Fruit fly (Drosophila melanogaster) whole organism, embryonic: ENCODE measurements around the gene snz.

Experiments used
- Atf3 ChIP-seq: fragments of 200-800 bp; sonication (Bioruptor generic); optimal IDR thresholded peaks from 3 replicates; lab custom pipeline; 2016; ENCODE audit warnings: missing biosample characterization, missing genetic modification characterization
- BtbVII ChIP-seq: fragments of 200-800 bp; sonication (Bioruptor generic); optimal IDR thresholded peaks from 3 replicates; lab custom pipeline; 2017; ENCODE audit warnings: missing biosample characterization, mild to moderate bottlenecking, missing genetic modification characterization
- CG10462 ChIP-seq: fragments of 200-800 bp; sonication (Bioruptor generic); optimal IDR thresholded peaks from 2 replicates; lab custom pipeline; 2016; ENCODE audit warnings: missing biosample characterization, missing genetic modification characterization
- CG11085 ChIP-seq: fragments of 200-800 bp; sonication (Bioruptor generic); IDR thresholded peaks from 2 replicates; pipeline ENCODE4 v1.3.6; 2022; ENCODE audit warnings: missing biosample characterization, missing genetic modification characterization
- CG11093 ChIP-seq: fragments of 200-800 bp; sonication (Bioruptor generic); IDR thresholded peaks from 3 replicates; pipeline ENCODE4 v1.3.6; 2022; ENCODE audit warnings: missing biosample characterization, missing genetic modification characterization
- CG11560 ChIP-seq: fragments of 200-800 bp; sonication (Bioruptor generic); IDR thresholded peaks from 3 replicates; pipeline ENCODE4 v1.3.6; 2022; ENCODE audit warnings: missing biosample characterization, missing genetic modification characterization
- CG11696 ChIP-seq: fragments of 200-800 bp; sonication (Bioruptor generic); IDR thresholded peaks from 2 replicates; pipeline ENCODE4 v1.3.6; 2022; ENCODE audit warnings: missing biosample characterization, missing genetic modification characterization
- CG12299 ChIP-seq: fragments of 200-800 bp; sonication (Bioruptor generic); optimal IDR thresholded peaks from 2 replicates; lab custom pipeline; 2018; ENCODE audit warnings: missing biosample characterization, mild to moderate bottlenecking, missing genetic modification characterization
- CG1233 ChIP-seq: fragments of 200-800 bp; sonication (Bioruptor generic); optimal IDR thresholded peaks from 4 replicates; lab custom pipeline; 2018; ENCODE audit warnings: missing biosample characterization, mild to moderate bottlenecking, missing genetic modification characterization
- CG12659 ChIP-seq: fragments of 200-800 bp; sonication (Bioruptor generic); optimal IDR thresholded peaks from 3 replicates; lab custom pipeline; 2017; ENCODE audit warnings: mild to moderate bottlenecking, missing biosample characterization, missing genetic modification reagents, missing genetic modification characterization
- CG12942 ChIP-seq: fragments of 200-800 bp; sonication (Bioruptor generic); optimal IDR thresholded peaks from 3 replicates; lab custom pipeline; 2016; ENCODE audit warnings: missing biosample characterization, missing genetic modification characterization
- CG13424 ChIP-seq: fragments of 200-800 bp; sonication (Bioruptor generic); optimal IDR thresholded peaks from 2 replicates; lab custom pipeline; 2019; ENCODE audit warnings: missing biosample characterization, mild to moderate bottlenecking, missing genetic modification characterization, moderate library complexity
- CG13775 ChIP-seq: fragments of 200-800 bp; sonication (Bioruptor generic); optimal IDR thresholded peaks from 3 replicates; lab custom pipeline; 2017; ENCODE audit warnings: missing biosample characterization, mild to moderate bottlenecking, missing genetic modification characterization
- CG15696 ChIP-seq: fragments of 200-800 bp; sonication (Bioruptor generic); optimal IDR thresholded peaks from 2 replicates; lab custom pipeline; 2019; ENCODE audit warnings: missing biosample characterization, mild to moderate bottlenecking, missing genetic modification characterization, moderate library complexity
- CG1647 ChIP-seq: fragments of 200-800 bp; sonication (Bioruptor generic); optimal IDR thresholded peaks from 3 replicates; lab custom pipeline; 2016; ENCODE audit warnings: missing biosample characterization, missing genetic modification characterization
- CG18262 ChIP-seq: fragments of 200-800 bp; optimal IDR thresholded peaks from 3 replicates; lab custom pipeline; 2019; ENCODE audit warnings: missing biosample characterization, mild to moderate bottlenecking, missing genetic modification characterization, moderate library complexity
- CG18599 ChIP-seq: fragments of 200-800 bp; sonication (Bioruptor generic); optimal IDR thresholded peaks from 3 replicates; lab custom pipeline; 2017; ENCODE audit warnings: missing biosample characterization, missing genetic modification characterization, mild to moderate bottlenecking, moderate library complexity, missing genetic modification reagents
- CG2120 ChIP-seq: fragments of 200-800 bp; sonication (Bioruptor generic); optimal IDR thresholded peaks from 3 replicates; lab custom pipeline; 2016; ENCODE audit warnings: missing biosample characterization, missing genetic modification characterization
- CG4404 ChIP-seq: fragments of 200-800 bp; sonication (Bioruptor generic); IDR thresholded peaks from 2 replicates; pipeline ENCODE4 v1.3.6; 2022; ENCODE audit warnings: missing biosample characterization, missing genetic modification characterization
- CG4854 ChIP-seq: fragments of 200-800 bp; sonication (Bioruptor generic); optimal IDR thresholded peaks from 2 replicates; lab custom pipeline; 2016; ENCODE audit warnings: missing biosample characterization, missing genetic modification characterization, inconsistent platforms
- CG5180 ChIP-seq: fragments of 200-800 bp; sonication (Bioruptor generic); optimal IDR thresholded peaks from 3 replicates; lab custom pipeline; 2017; ENCODE audit warnings: missing biosample characterization, missing genetic modification characterization, mild to moderate bottlenecking, moderate library complexity, missing genetic modification reagents
- CG7928 ChIP-seq: fragments of 200-800 bp; sonication (Bioruptor generic); optimal IDR thresholded peaks from 2 replicates; lab custom pipeline; 2017; ENCODE audit warnings: missing biosample characterization, mild to moderate bottlenecking, missing genetic modification characterization
- CG8478 ChIP-seq: fragments of >200 bp; optimal IDR thresholded peaks from 2 replicates; lab custom pipeline; 2018
- E2f2 ChIP-seq: fragments of 200-800 bp; sonication (Bioruptor generic); IDR thresholded peaks from 2 replicates; pipeline ENCODE4 v1.3.6; 2022; ENCODE audit warnings: missing biosample characterization, missing genetic modification characterization
- Elba2 ChIP-seq: fragments of 200-800 bp; sonication (Bioruptor generic); optimal IDR thresholded peaks from 3 replicates; lab custom pipeline; 2016; ENCODE audit warnings: missing biosample characterization, missing genetic modification characterization
- Fer2 ChIP-seq: fragments of 200-800 bp; sonication (Bioruptor generic); optimal IDR thresholded peaks from 2 replicates; lab custom pipeline; 2018; ENCODE audit warnings: missing biosample characterization, mild to moderate bottlenecking, missing genetic modification characterization, moderate library complexity
- Hey ChIP-seq: fragments of 200-800 bp; sonication (Bioruptor generic); optimal IDR thresholded peaks from 3 replicates; lab custom pipeline; 2018; ENCODE audit warnings: missing biosample characterization, mild to moderate bottlenecking, missing genetic modification characterization
- Lim3 ChIP-seq: fragments of 200-800 bp; sonication (Bioruptor generic); IDR thresholded peaks from 2 replicates; pipeline ENCODE4 v1.3.6; 2022; ENCODE audit warnings: missing biosample characterization, missing genetic modification characterization
- Lpt ChIP-seq: fragments of >200 bp; optimal IDR thresholded peaks from 2 replicates; lab custom pipeline; 2018; ENCODE audit warnings: missing biosample characterization, missing genetic modification characterization
- Max ChIP-seq: fragments of 200-800 bp; sonication (Bioruptor generic); optimal IDR thresholded peaks from 2 replicates; lab custom pipeline; 2016; ENCODE audit warnings: missing biosample characterization, mild to moderate bottlenecking, missing genetic modification characterization
- NFAT ChIP-seq: fragments of 200-800 bp; sonication (Bioruptor generic); IDR thresholded peaks from 2 replicates; pipeline ENCODE4 v1.3.6; 2022; ENCODE audit warnings: missing biosample characterization, missing genetic modification characterization
- NfI ChIP-seq: fragments of 200-800 bp; sonication (Bioruptor generic); optimal IDR thresholded peaks from 3 replicates; lab custom pipeline; 2018; ENCODE audit warnings: missing biosample characterization, mild to moderate bottlenecking, missing genetic modification characterization, moderate library complexity
- Sox100B ChIP-seq: fragments of 200-800 bp; sonication (Bioruptor generic); optimal IDR thresholded peaks from 3 replicates; lab custom pipeline; 2018; ENCODE audit warnings: missing biosample characterization, mild to moderate bottlenecking, missing genetic modification characterization
- Spps ChIP-seq: fragments of 200-800 bp; sonication (Bioruptor generic); optimal IDR thresholded peaks from 2 replicates; lab custom pipeline; 2018; ENCODE audit warnings: missing biosample characterization, mild to moderate bottlenecking, missing genetic modification characterization
- Ssrp ChIP-seq: fragments of 200-800 bp; sonication (Bioruptor generic); optimal IDR thresholded peaks from 2 replicates; lab custom pipeline; 2018; ENCODE audit warnings: missing biosample characterization, mild to moderate bottlenecking, missing genetic modification characterization, moderate library complexity
- ac ChIP-seq: fragments of 200-800 bp; sonication (Bioruptor generic); optimal IDR thresholded peaks from 3 replicates; lab custom pipeline; 2017; ENCODE audit warnings: missing biosample characterization, mild to moderate bottlenecking, missing genetic modification characterization
- cas ChIP-seq: fragments of 200-800 bp; sonication (Bioruptor generic); IDR thresholded peaks from 2 replicates; pipeline ENCODE4 v1.3.6; 2022; ENCODE audit warnings: missing biosample characterization, missing genetic modification characterization
- dati ChIP-seq: fragments of 200-800 bp; sonication (Bioruptor generic); IDR thresholded peaks from 2 replicates; pipeline ENCODE4 v1.3.6; 2022; ENCODE audit warnings: missing biosample characterization, missing genetic modification characterization
- dmrt99B ChIP-seq: fragments of 200-800 bp; sonication (Bioruptor generic); optimal IDR thresholded peaks from 2 replicates; lab custom pipeline; 2018; ENCODE audit warnings: missing biosample characterization, mild to moderate bottlenecking, missing genetic modification characterization, moderate library complexity
- dysf ChIP-seq: fragments of 200-800 bp; sonication (Bioruptor generic); IDR thresholded peaks from 3 replicates; pipeline ENCODE4 v1.3.6; 2022; ENCODE audit warnings: missing biosample characterization, missing genetic modification characterization
- emc ChIP-seq: fragments of 200-800 bp; sonication (Bioruptor generic); optimal IDR thresholded peaks from 2 replicates; lab custom pipeline; 2016; ENCODE audit warnings: missing biosample characterization, missing genetic modification characterization
- eyg ChIP-seq: fragments of 200-800 bp; sonication (Bioruptor generic); optimal IDR thresholded peaks from 3 replicates; lab custom pipeline; 2016; ENCODE audit warnings: missing biosample characterization, missing genetic modification characterization
- fd102C ChIP-seq: fragments of 200-800 bp; sonication (Bioruptor generic); optimal IDR thresholded peaks from 2 replicates; lab custom pipeline; 2018; ENCODE audit warnings: missing biosample characterization, mild to moderate bottlenecking, missing genetic modification characterization, moderate library complexity
- fu2 ChIP-seq: fragments of 200-800 bp; sonication (Bioruptor generic); optimal IDR thresholded peaks from 2 replicates; lab custom pipeline; 2016; ENCODE audit warnings: missing biosample characterization, missing genetic modification characterization
- gem ChIP-seq: fragments of 200-800 bp; sonication (Bioruptor generic); optimal IDR thresholded peaks from 2 replicates; lab custom pipeline; 2019; ENCODE audit warnings: missing biosample characterization, mild to moderate bottlenecking, missing genetic modification characterization, moderate library complexity
- lilli ChIP-seq: fragments of 200-800 bp; sonication (Bioruptor generic); optimal IDR thresholded peaks from 3 replicates; lab custom pipeline; 2016; ENCODE audit warnings: missing biosample characterization, missing genetic modification characterization
- org-1 ChIP-seq: fragments of 200-800 bp; sonication (Bioruptor generic); optimal IDR thresholded peaks from 2 replicates; lab custom pipeline; 2017; ENCODE audit warnings: missing biosample characterization, missing genetic modification characterization
- sna ChIP-seq: fragments of 200-800 bp; sonication (Bioruptor generic); IDR thresholded peaks from 2 replicates; pipeline ENCODE4 v1.3.6; 2022; ENCODE audit warnings: missing biosample characterization, missing genetic modification characterization; ENCODE audit not compliant: partially characterized antibody
- toy ChIP-seq: fragments of 200-800 bp; sonication (Bioruptor generic); IDR thresholded peaks from 2 replicates; pipeline ENCODE4 v1.3.6; 2022; ENCODE audit warnings: missing biosample characterization, missing genetic modification characterization
- wor ChIP-seq: fragments of 200-800 bp; sonication (Bioruptor generic); IDR thresholded peaks from 2 replicates; pipeline ENCODE4 v1.3.6; 2022; ENCODE audit warnings: missing biosample characterization, missing genetic modification characterization
- zen ChIP-seq: fragments of 200-800 bp; sonication (Bioruptor generic); optimal IDR thresholded peaks from 3 replicates; lab custom pipeline; 2018; ENCODE audit warnings: missing biosample characterization, mild to moderate bottlenecking, missing genetic modification characterization, moderate library complexity

The snz gene

dm6 chrX:7888386-7889024 lies 23.4 kb upstream of the snz start, which contains the start of gene Acat1 (continued):
- peak; percentile 91 for TF ChIP-seq Elba2 (GFP tag; lab: Kevin White, UChicago)
- no peak for TF ChIP-seq CG4404 (GFP tag; lab: Robert Waterston, UW)
- TF ChIP-seq Ssrp (tag; lab: Kevin White, UChicago), result peak; percentile 18
- no peak for TF ChIP-seq CG8478 (lab: Kevin White, UChicago)
- TF ChIP-seq eyg, result no peak
- TF ChIP-seq Lpt (GFP tag; lab: Kevin White, UChicago), result no peak
- TF ChIP-seq org-1 (GFP tag; lab: Kevin White, UChicago), result no peak
- peak; percentile 33 for TF ChIP-seq CG1233 (GFP tag; lab: Kevin White, UChicago)
- TF ChIP-seq dati (GFP tag; lab: Robert Waterston, UW), result no peak
- TF ChIP-seq CG13424 (tag; lab: Kevin White, UChicago), result peak; percentile 31
- peak; percentile 23 for TF ChIP-seq CG10462 (GFP tag; lab: Kevin White, UChicago)
- TF ChIP-seq CG5180, result no peak
- TF ChIP-seq CG11085, result no peak
- TF ChIP-seq fu2 (GFP tag; lab: Kevin White, UChicago), result peak; percentile 25
- no peak for TF ChIP-seq CG1647 (GFP tag; lab: Kevin White, UChicago)
- TF ChIP-seq CG12659 (GFP tag; lab: Kevin White, UChicago), result peak; percentile 52
- no peak for TF ChIP-seq fd102C (GFP tag; lab: Kevin White, UChicago)
- 0 out of 3 replicates have a peak, but pooled peaks have one; percentile 20 for TF ChIP-seq dysf (GFP tag; lab: Robert Waterston, UW)
- no peak for TF ChIP-seq emc
- TF ChIP-seq Fer2, result no peak
- 0 out of 2 replicates have a peak, but pooled peaks have one; percentile 29 for TF ChIP-seq sna (GFP tag; lab: Robert Waterston, UW)
- no peak for TF ChIP-seq BtbVII
- TF ChIP-seq CG11093 (GFP tag; lab: Robert Waterston, UW), result no peak
- no peak for TF ChIP-seq dmrt99B (tag; lab: Kevin White, UChicago)
- no peak for TF ChIP-seq gem (tag; lab: Kevin White, UChicago)
- peak; percentile 12 for TF ChIP-seq CG12942
- no peak for TF ChIP-seq cas
- no peak for TF ChIP-seq CG7928 (GFP tag; lab: Kevin White, UChicago)
- peak; percentile 47 for TF ChIP-seq CG13775 (GFP tag; lab: Kevin White, UChicago)
- peak; percentile 8 for TF ChIP-seq CG12299 (tag; lab: Kevin White, UChicago)
- TF ChIP-seq CG4854 (GFP tag; lab: Kevin White, UChicago), result no peak
- TF ChIP-seq ac (GFP tag; lab: Kevin White, UChicago), result no peak
- peak; percentile 74 for TF ChIP-seq CG18599 (GFP tag; lab: Kevin White, UChicago)
- TF ChIP-seq Spps (tag; lab: Kevin White, UChicago), result peak; percentile 23
- TF ChIP-seq Sox100B (GFP tag; lab: Kevin White, UChicago), result no peak
- no peak for TF ChIP-seq toy (GFP tag; lab: Robert Waterston, UW)
- TF ChIP-seq NfI (GFP tag; lab: Kevin White, UChicago), result peak; percentile 48
- no peak for TF ChIP-seq Lim3 (GFP tag; lab: Robert Waterston, UW)
- TF ChIP-seq CG15696, result no peak
- peak; percentile 49; the same call in 1 of the 2 replicates for TF ChIP-seq E2f2 (GFP tag; lab: Robert Waterston, UW)
- no peak for TF ChIP-seq NFAT
- TF ChIP-seq CG2120, result peak; percentile 80
- no peak for TF ChIP-seq Atf3 (GFP tag; lab: Kevin White, UChicago)
- peak; percentile 54 for TF ChIP-seq Max
- 0 out of 3 replicates have a peak, but pooled peaks have one; percentile 10 for TF ChIP-seq CG11560 (tag; lab: Robert Waterston, UW)
- TF ChIP-seq CG18262 (tag; lab: Kevin White, UChicago), result peak; percentile 56
- no peak for TF ChIP-seq CG11696 (GFP tag; lab: Robert Waterston, UW)
- peak; percentile 80 for TF ChIP-seq lilli
- TF ChIP-seq zen (tag; lab: Kevin White, UChicago), result peak; percentile 34
- no peak for TF ChIP-seq Hey
- TF ChIP-seq wor, result no peak
